Worm (Caenorhabditis elegans) whole organism, young adult: Measurements from ENCODE around the gene F46B6.5.
A peak's percentile ranks its signal among the peaks of the same experiment; 100 is the strongest.

Experiments
- B0035.1 ChIP-seq: sonication (generic microtip); optimal IDR thresholded peaks from 2 replicates; lab custom pipeline; 2016; ENCODE audit warnings: missing genetic modification characterization, mild to moderate bottlenecking, missing compliant biosample characterization, missing genotype, missing genetic modification reagents
- F33H1.4 ChIP-seq: fragments of 200-800 bp; sonication (Bioruptor generic); IDR thresholded peaks from 2 replicates; pipeline ENCODE4 v1.3.6; 2022; ENCODE audit warnings: missing genetic modification reagents, missing genetic modification characterization, missing compliant biosample characterization
- F57A8.1 ChIP-seq: fragments of 200-800 bp; sonication (Bioruptor generic); optimal IDR thresholded peaks from 2 replicates; lab custom pipeline; 2018; ENCODE audit warnings: mild to moderate bottlenecking, missing genetic modification characterization, moderate library complexity, missing compliant biosample characterization
- T07F8.4 ChIP-seq: sonication (generic microtip); optimal IDR thresholded peaks from 2 replicates; lab custom pipeline; 2016; ENCODE audit warnings: mild to moderate bottlenecking, missing genetic modification characterization, moderate library complexity, missing compliant biosample characterization
- ZK185.1 ChIP-seq: sonication (generic microtip); optimal IDR thresholded peaks from 2 replicates; lab custom pipeline; 2016; ENCODE audit warnings: mild to moderate bottlenecking, missing genetic modification characterization, missing compliant biosample characterization; ENCODE audit not compliant: poor library complexity, severe bottlenecking
- ama-1 ChIP-seq, 3 experiments: fragments of 150-350 bp in 1 of 3; sonication (generic microtip) in 2 of 3; optimal IDR thresholded peaks; 2 replicates each; lab custom pipeline; 2014 to 2018; ENCODE audit warnings: missing biosample characterization in 2 of 3, missing genetic modification characterization in 2 of 3, missing genetic modification reagents in 2 of 3
- aptf-2 ChIP-seq: fragments of 200-800 bp; sonication (Bioruptor generic); conservative IDR thresholded peaks from 2 replicates; pipeline ENCODE4 v1.3.6; 2022; ENCODE audit warnings: missing genetic modification reagents, missing genetic modification characterization, missing compliant biosample characterization
- ccch-3 ChIP-seq: fragments of 200-800 bp; sonication (Bioruptor generic); optimal IDR thresholded peaks from 2 replicates; lab custom pipeline; 2018; ENCODE audit warnings: mild to moderate bottlenecking, missing genetic modification characterization, missing compliant biosample characterization
- cebp-1 ChIP-seq, 2 experiments: fragments of 200-800 bp in 1 of 2; sonication (Bioruptor generic) in 1 of 2; sonication (generic microtip) in 1 of 2; IDR thresholded peaks in 1 of 2; optimal IDR thresholded peaks in 1 of 2; 2 replicates each; pipeline versions ENCODE4 v1.3.6 to Lab custom; 2017 to 2022; ENCODE audit warnings: missing compliant biosample characterization in 2 of 2, missing genetic modification characterization in 2 of 2, mild to moderate bottlenecking in 1 of 2, missing genetic modification reagents in 1 of 2, moderate library complexity in 1 of 2
- ceh-91 ChIP-seq: fragments of 200-800 bp; sonication (Bioruptor generic); IDR thresholded peaks from 2 replicates; pipeline ENCODE4 v1.3.6; 2022; ENCODE audit warnings: missing genetic modification reagents, missing genetic modification characterization, missing compliant biosample characterization
- chd-7 ChIP-seq: sonication (generic microtip); optimal IDR thresholded peaks from 2 replicates; lab custom pipeline; 2016; ENCODE audit warnings: mild to moderate bottlenecking, missing genetic modification characterization, moderate library complexity, missing compliant biosample characterization
- dox-1 ChIP-seq: fragments of 200-800 bp; sonication (Bioruptor generic); IDR thresholded peaks from 2 replicates; pipeline ENCODE4 v1.3.6; 2022; ENCODE audit warnings: missing genetic modification reagents, missing genetic modification characterization, missing compliant biosample characterization
- dpff-1 ChIP-seq: sonication (generic microtip); optimal IDR thresholded peaks from 2 replicates; lab custom pipeline; 2017; ENCODE audit warnings: mild to moderate bottlenecking, missing genetic modification characterization, missing compliant biosample characterization
- dpl-1 ChIP-seq: fragments of 150-350 bp; optimal IDR thresholded peaks from 2 replicates; lab custom pipeline; 2014; ENCODE audit warnings: missing biosample characterization, missing genetic modification reagents, missing genetic modification characterization
- ekl-4 ChIP-seq: fragments of 200-800 bp; sonication (Bioruptor generic); IDR thresholded peaks from 2 replicates; pipeline ENCODE4 v1.3.6; 2022; ENCODE audit warnings: missing genetic modification reagents, missing genetic modification characterization, missing compliant biosample characterization
- hlh-26 ChIP-seq: fragments of 200-800 bp; sonication (Bioruptor generic); conservative IDR thresholded peaks from 2 replicates; pipeline ENCODE4 v1.3.6; 2022; ENCODE audit warnings: missing genetic modification reagents, missing genetic modification characterization, missing compliant biosample characterization
- lin-40 ChIP-seq: sonication (generic microtip); optimal IDR thresholded peaks from 2 replicates; lab custom pipeline; 2016; ENCODE audit warnings: missing genetic modification characterization, mild to moderate bottlenecking, missing compliant biosample characterization, missing genotype, missing genetic modification reagents
- lir-1 ChIP-seq: fragments of 200-800 bp; sonication (Bioruptor generic); conservative IDR thresholded peaks from 2 replicates; pipeline ENCODE4 v1.3.6; 2022; ENCODE audit warnings: missing genetic modification reagents, missing genetic modification characterization, missing compliant biosample characterization
- madf-3 ChIP-seq: fragments of 200-800 bp; sonication (Bioruptor generic); IDR thresholded peaks from 2 replicates; pipeline ENCODE4 v1.3.6; 2022; ENCODE audit warnings: missing genetic modification reagents, missing genetic modification characterization, missing compliant biosample characterization
- nfya-1 ChIP-seq: sonication (generic microtip); optimal IDR thresholded peaks from 2 replicates; lab custom pipeline; 2017; ENCODE audit warnings: antibody characterized with exemption, missing compliant biosample characterization, missing genetic modification characterization, borderline replicate concordance; ENCODE audit not compliant: insufficient read depth
- nfyb-1 ChIP-seq: fragments of 200-800 bp; sonication (Bioruptor generic); IDR thresholded peaks from 2 replicates; pipeline ENCODE4 v1.3.6; 2022; ENCODE audit warnings: missing genetic modification reagents, missing genetic modification characterization, missing compliant biosample characterization
- nhr-120 ChIP-seq: fragments of 200-800 bp; sonication (Bioruptor generic); IDR thresholded peaks from 2 replicates; pipeline ENCODE4 v1.3.6; 2022; ENCODE audit warnings: missing genetic modification characterization, missing compliant biosample characterization
- nhr-27 ChIP-seq: fragments of 200-800 bp; sonication (Bioruptor generic); optimal IDR thresholded peaks from 2 replicates; lab custom pipeline; 2018; ENCODE audit warnings: mild to moderate bottlenecking, missing genetic modification characterization, moderate library complexity, missing compliant biosample characterization
- nhr-80 ChIP-seq: sonication (generic microtip); optimal IDR thresholded peaks from 2 replicates; lab custom pipeline; 2016; ENCODE audit warnings: missing genetic modification characterization, missing compliant biosample characterization
- rec-8 ChIP-seq, 2 experiments: sonication (generic microtip); optimal IDR thresholded peaks; 2 replicates each; lab custom pipeline; 2016; ENCODE audit warnings: mild to moderate bottlenecking in 2 of 2, missing genetic modification characterization in 2 of 2, missing genetic modification reagents in 2 of 2, missing genotype in 2 of 2, missing biosample characterization in 1 of 2, missing compliant biosample characterization in 1 of 2, moderate library complexity in 1 of 2
- repo-1 ChIP-seq: sonication (generic microtip); optimal IDR thresholded peaks from 2 replicates; lab custom pipeline; 2017; ENCODE audit warnings: mild to moderate bottlenecking, missing genetic modification characterization, missing compliant biosample characterization
- tlf-1 ChIP-seq: fragments of 200-800 bp; sonication (Bioruptor generic); optimal IDR thresholded peaks from 2 replicates; lab custom pipeline; 2018; ENCODE audit warnings: mild to moderate bottlenecking, missing genetic modification characterization, missing compliant biosample characterization
- unc-130 ChIP-seq: sonication (generic microtip); optimal IDR thresholded peaks from 2 replicates; lab custom pipeline; 2016; ENCODE audit warnings: missing genetic modification reagents, missing genetic modification characterization, missing compliant biosample characterization
- xnd-1 ChIP-seq: sonication (generic microtip); optimal IDR thresholded peaks from 2 replicates; lab custom pipeline; 2016; ENCODE audit warnings: missing genotype, missing genetic modification reagents, missing genetic modification characterization, missing compliant biosample characterization
- zim-3 ChIP-seq: sonication (generic microtip); optimal IDR thresholded peaks from 2 replicates; lab custom pipeline; 2017; ENCODE audit warnings: mild to moderate bottlenecking, missing genetic modification characterization, moderate library complexity, missing compliant biosample characterization
- ztf-26 ChIP-seq: sonication (generic microtip); optimal IDR thresholded peaks from 2 replicates; lab custom pipeline; 2017; ENCODE audit warnings: missing genetic modification characterization, missing compliant biosample characterization
- ztf-3 ChIP-seq: fragments of 200-800 bp; sonication (Bioruptor generic); optimal IDR thresholded peaks from 2 replicates; lab custom pipeline; 2018; ENCODE audit warnings: mild to moderate bottlenecking, missing genetic modification characterization, missing compliant biosample characterization

The F46B6.5 gene

DNA sequence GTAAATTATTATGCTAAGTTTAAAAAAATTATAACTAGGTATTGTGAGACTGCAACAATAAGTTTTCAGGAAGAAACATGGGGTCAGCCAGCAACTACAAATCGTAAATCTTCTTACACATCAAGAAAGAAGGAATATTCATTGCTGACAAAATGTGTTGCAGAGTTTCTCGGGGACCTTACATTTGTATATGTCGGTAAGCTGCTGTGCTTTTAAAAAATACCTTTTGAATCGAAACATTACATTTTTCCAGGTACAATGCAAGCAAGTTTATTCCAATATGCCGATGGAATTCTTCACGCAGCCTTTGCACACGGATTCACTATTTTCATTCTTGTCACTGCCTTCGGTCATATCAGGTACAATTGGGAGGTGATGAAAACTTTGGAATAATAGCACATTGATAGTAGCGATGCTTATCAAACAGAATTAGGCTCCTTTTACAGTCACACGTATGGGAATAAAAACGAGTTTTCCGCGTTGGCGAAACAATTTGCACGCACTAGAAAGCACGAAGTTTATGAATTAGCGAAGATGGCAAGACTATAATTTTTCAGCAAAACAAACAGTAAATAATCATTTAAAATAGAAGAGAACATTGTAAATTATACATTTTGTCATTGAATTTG is 44.7 kb downstream of the F46B6.5 start:
- TF ChIP-seq nhr-80 (tag; lab: Kevin White, UChicago) (peak; percentile 48), aptf-2 (no peak), dpl-1 (GFP tag; lab: Kevin White, UChicago) (no peak), ztf-3 (GFP tag; lab: Kevin White, UChicago) (no peak)

DNA sequence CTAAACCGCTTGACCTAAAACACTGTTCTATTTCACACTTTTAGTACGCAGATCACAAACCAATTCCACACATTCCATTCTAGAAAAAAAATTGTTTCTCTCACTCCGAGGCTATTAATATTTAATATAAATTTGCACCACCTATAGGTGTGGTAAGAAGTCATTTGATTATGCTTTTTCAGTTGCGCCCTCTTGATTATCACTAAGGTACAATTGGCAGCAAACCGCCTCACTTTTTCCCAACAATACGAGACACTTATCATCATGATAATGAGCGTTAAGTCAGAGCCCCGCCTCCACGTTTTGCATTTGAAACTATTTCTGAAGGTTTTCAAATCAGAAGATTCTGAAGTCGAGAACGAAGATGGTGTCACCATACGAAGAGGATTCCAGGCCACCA is 45.6 kb downstream of the F46B6.5 start, which contains the start of gene aqp-4:
aqp-4 (plus strand) TSS at position 270 of the 400 bp plus-strand sequence.
- TF ChIP-seq dox-1 (GFP tag; lab: Robert Waterston, UW) (no peak), nhr-80 (tag; lab: Kevin White, UChicago) (peak; percentile 64)
- TF ChIP-seq, all 124 proteins: peak for 1

DNA sequence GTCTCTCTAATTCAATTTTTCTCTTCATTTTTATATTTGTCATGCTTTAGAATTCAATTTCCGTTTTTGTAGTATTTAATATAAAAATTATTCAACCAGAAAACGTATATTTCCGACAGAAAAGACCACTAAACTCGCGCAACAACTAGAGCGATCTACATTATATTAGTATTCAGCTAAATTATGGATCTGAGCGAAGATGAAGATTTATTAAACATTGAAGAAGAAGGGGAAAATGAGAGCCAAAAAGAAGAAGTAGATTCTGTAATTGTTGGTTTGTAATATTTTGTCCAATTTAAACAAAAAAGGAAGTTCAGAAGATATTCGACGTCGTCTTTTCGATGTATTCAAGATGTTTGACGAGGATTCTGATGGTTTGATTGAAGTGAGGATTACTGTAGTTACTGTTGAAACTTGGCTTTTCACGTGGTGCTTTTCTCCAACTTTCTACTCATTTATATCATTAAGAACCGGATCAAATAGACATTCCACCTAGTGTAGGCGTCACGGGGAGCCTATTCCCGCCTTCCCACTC is 48.9 kb downstream of the F46B6.5 start, which contains the start of gene cal-7:
cal-7 (plus strand) TSS at position 184 of the 535 bp plus-strand sequence.
- TF ChIP-seq nfyb-1 (GFP tag; lab: Robert Waterston, UW): no peak
- TF ChIP-seq zim-3 (tag; lab: Kevin White, UChicago): no peak
- TF ChIP-seq tlf-1 (GFP tag; lab: Kevin White, UChicago): no peak
- peak; percentile 18 for TF ChIP-seq lin-40 (tag; lab: Kevin White, UChicago)
- TF ChIP-seq F33H1.4 (GFP tag; lab: Robert Waterston, UW): no peak
- no peak for TF ChIP-seq lir-1 (GFP tag; lab: Robert Waterston, UW)
- no peak for TF ChIP-seq xnd-1 (tag; lab: Kevin White, UChicago)
- TF ChIP-seq nhr-120 (GFP tag; lab: Robert Waterston, UW): no peak
- no peak for TF ChIP-seq madf-3 (GFP tag; lab: Robert Waterston, UW)
- no peak for TF ChIP-seq cebp-1 (GFP tag; IDR thresholded peaks at IDR 0.05; lab: Robert Waterston, UW)
- no peak for TF ChIP-seq cebp-1 (tag; optimal IDR thresholded peaks at IDR 0.05; lab: Kevin White, UChicago)
- peak; percentile 15 for TF ChIP-seq ZK185.1 (tag; lab: Kevin White, UChicago)
- peak; percentile 3 for TF ChIP-seq dpff-1 (tag; lab: Kevin White, UChicago)
- no peak for TF ChIP-seq T07F8.4 (tag; lab: Kevin White, UChicago)
- TF ChIP-seq repo-1 (tag; lab: Kevin White, UChicago): peak; percentile 53
- TF ChIP-seq ztf-26 (tag; lab: Kevin White, UChicago): peak; percentile 55
- peak; percentile 24 for TF ChIP-seq chd-7 (tag; lab: Kevin White, UChicago)
- no peak for TF ChIP-seq rec-8 (tag; optimal IDR thresholded peaks at IDR 0.05; lab: Kevin White, UChicago)
- 0 out of 2 replicates have a peak, but pooled peaks have one; percentile 11 for TF ChIP-seq ceh-91
- TF ChIP-seq ama-1 (optimal IDR thresholded peaks at IDR 0.05; lab: Kevin White, UChicago): no peak
- TF ChIP-seq ama-1 (GFP tag; optimal IDR thresholded peaks at IDR 0.05; lab: Kevin White, UChicago): peak in 1 of 2 experiments; percentile 61
- TF ChIP-seq hlh-26 (GFP tag; lab: Robert Waterston, UW): no peak
- TF ChIP-seq ekl-4 (GFP tag; lab: Robert Waterston, UW): 0 out of 2 replicates have a peak, but pooled peaks have one; percentile 29
- TF ChIP-seq B0035.1: no peak
- no peak for TF ChIP-seq nhr-27
- TF ChIP-seq F57A8.1 (GFP tag; lab: Kevin White, UChicago): no peak
- TF ChIP-seq nfya-1 (tag; lab: Kevin White, UChicago): no peak
- no peak for TF ChIP-seq unc-130
- no peak for TF ChIP-seq ccch-3 (GFP tag; lab: Kevin White, UChicago)
